Fruit fly (Drosophila melanogaster) whole organism, pupa: Measurements from ENCODE around the gene Usp7.

ENCODE experiments used
- CG10348 ChIP-seq: fragments of 200-800 bp; sonication (Bioruptor generic); IDR thresholded peaks from 2 replicates; pipeline ENCODE4 v1.3.6; 2022; ENCODE audit warnings: missing biosample characterization, missing genetic modification characterization
- CG12605 ChIP-seq: fragments of 200-800 bp; sonication (Bioruptor generic); IDR thresholded peaks from 2 replicates; pipeline ENCODE4 v1.3.6; 2022; ENCODE audit warnings: missing biosample characterization, missing genetic modification characterization
- CG13204 ChIP-seq: fragments of 200-800 bp; sonication (Bioruptor generic); optimal IDR thresholded peaks from 2 replicates; lab custom pipeline; 2018; ENCODE audit warnings: missing biosample characterization, mild to moderate bottlenecking, missing genetic modification characterization, moderate library complexity
- CG14655 ChIP-seq: fragments of 200-800 bp; sonication (Bioruptor generic); optimal IDR thresholded peaks from 3 replicates; lab custom pipeline; 2017; ENCODE audit warnings: mild to moderate bottlenecking, missing biosample characterization, missing genetic modification reagents, missing genetic modification characterization
- CG15710 ChIP-seq: fragments of 200-800 bp; sonication (Bioruptor generic); optimal IDR thresholded peaks from 2 replicates; lab custom pipeline; 2018; ENCODE audit warnings: missing biosample characterization, mild to moderate bottlenecking, missing genetic modification characterization, moderate library complexity
- CG17806 ChIP-seq: fragments of 200-800 bp; sonication (Bioruptor generic); optimal IDR thresholded peaks from 2 replicates; lab custom pipeline; 2018; ENCODE audit warnings: missing biosample characterization, mild to moderate bottlenecking, missing genetic modification characterization, moderate library complexity
- CG32121 ChIP-seq: fragments of 200-800 bp; sonication (Bioruptor generic); IDR thresholded peaks from 2 replicates; pipeline ENCODE4 v1.3.6; 2022; ENCODE audit warnings: missing biosample characterization, missing genetic modification characterization
- CG34367 ChIP-seq: fragments of 200-800 bp; sonication (Bioruptor generic); optimal IDR thresholded peaks from 2 replicates; lab custom pipeline; 2018; ENCODE audit warnings: missing biosample characterization, mild to moderate bottlenecking, missing genetic modification characterization
- CG4496 ChIP-seq: fragments of 200-800 bp; sonication (Bioruptor generic); IDR thresholded peaks from 3 replicates; pipeline ENCODE4 v1.3.6; 2022; ENCODE audit warnings: missing biosample characterization, missing genetic modification characterization
- CG8159 ChIP-seq: fragments of 200-800 bp; sonication (Bioruptor generic); optimal IDR thresholded peaks from 3 replicates; lab custom pipeline; 2018; ENCODE audit warnings: missing biosample characterization, mild to moderate bottlenecking, missing genetic modification characterization, moderate library complexity
- CG8301 ChIP-seq: fragments of 200-800 bp; sonication (Bioruptor generic); optimal IDR thresholded peaks from 2 replicates; lab custom pipeline; 2018; ENCODE audit warnings: missing biosample characterization, mild to moderate bottlenecking, missing genetic modification characterization
- CG9948 ChIP-seq: fragments of 200-800 bp; sonication (Bioruptor generic); optimal IDR thresholded peaks from 2 replicates; lab custom pipeline; 2018; ENCODE audit warnings: missing biosample characterization, mild to moderate bottlenecking, missing genetic modification characterization, moderate library complexity
- D1 ChIP-seq: fragments of 200-800 bp; sonication (Bioruptor generic); optimal IDR thresholded peaks from 2 replicates; lab custom pipeline; 2018; ENCODE audit warnings: missing biosample characterization, mild to moderate bottlenecking, missing genetic modification characterization, moderate library complexity
- EcR ChIP-seq: fragments of 200-800 bp; sonication (Bioruptor generic); optimal IDR thresholded peaks from 3 replicates; lab custom pipeline; 2019; ENCODE audit warnings: missing biosample characterization, missing genetic modification characterization, mild to moderate bottlenecking, moderate library complexity, missing genetic modification reagents
- Ets98B ChIP-seq: fragments of 200-800 bp; sonication (Bioruptor generic); IDR thresholded peaks from 2 replicates; pipeline ENCODE4 v1.3.6; 2022; ENCODE audit warnings: missing biosample characterization, missing genetic modification characterization
- Pif1A ChIP-seq: fragments of 200-800 bp; sonication (Bioruptor generic); optimal IDR thresholded peaks from 3 replicates; lab custom pipeline; 2016; ENCODE audit warnings: missing biosample characterization, missing genetic modification characterization
- Pif1B ChIP-seq: fragments of 200-800 bp; sonication (Bioruptor generic); optimal IDR thresholded peaks from 3 replicates; lab custom pipeline; 2016; ENCODE audit warnings: missing biosample characterization, missing genetic modification characterization
- Snoo ChIP-seq: fragments of 200-800 bp; sonication (Bioruptor generic); optimal IDR thresholded peaks from 3 replicates; lab custom pipeline; 2017; ENCODE audit warnings: missing biosample characterization, mild to moderate bottlenecking, missing genetic modification characterization, inconsistent platforms
- fd96Ca ChIP-seq: fragments of 200-800 bp; sonication (Bioruptor generic); IDR thresholded peaks from 3 replicates; pipeline ENCODE4 v1.3.6; 2022; ENCODE audit warnings: missing biosample characterization, missing genetic modification characterization
- gl ChIP-seq: fragments of 200-800 bp; sonication (Bioruptor generic); optimal IDR thresholded peaks from 2 replicates; lab custom pipeline; 2018; ENCODE audit warnings: missing biosample characterization, mild to moderate bottlenecking, missing genetic modification characterization
- rn ChIP-seq: fragments of 200-800 bp; sonication (Bioruptor generic); IDR thresholded peaks from 2 replicates; pipeline ENCODE4 v1.3.6; 2022; ENCODE audit warnings: missing biosample characterization, missing genetic modification characterization

Usp7 gene

DNA sequence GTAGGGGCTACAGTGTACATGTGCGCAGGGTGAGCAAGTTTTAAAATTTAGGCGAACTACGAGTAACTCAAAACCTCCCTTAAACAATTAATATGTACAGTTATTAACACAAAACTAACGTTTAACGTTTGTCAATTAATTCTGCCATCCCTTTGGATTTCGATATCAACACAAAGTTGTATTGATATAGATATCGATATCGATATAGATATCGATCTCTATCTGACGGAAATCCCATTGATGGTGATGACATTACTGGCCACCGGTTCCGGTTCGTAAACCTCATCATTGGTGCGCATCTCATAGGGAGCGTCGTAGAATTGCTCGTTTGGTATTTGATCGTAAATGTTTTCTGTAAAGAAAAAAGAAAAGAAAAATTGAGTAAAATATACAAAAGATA lies 35.6 kb downstream of the Usp7 start:
- TF ChIP-seq CG15710 (no peak), CG8301 (tag; lab: Kevin White, UChicago) (no peak), D1 (tag; lab: Kevin White, UChicago) (no peak), CG10348 (GFP tag; lab: Robert Waterston, UW) (no peak), Ets98B (no peak), CG17806 (tag; lab: Kevin White, UChicago) (no peak)

dm6 chrX:11992668-11993067 lies 36.2 kb downstream of the Usp7 start, which contains the start of gene CG18130:
CG18130 (minus strand) TSS chrX:11992768.
- TF ChIP-seq CG4496 (GFP tag; lab: Robert Waterston, UW) (no peak), CG8301 (tag; lab: Kevin White, UChicago) (no peak), EcR (GFP tag; lab: Kevin White, UChicago) (no peak), CG15710 (no peak), CG34367 (tag; lab: Kevin White, UChicago) (no peak), gl (tag; lab: Kevin White, UChicago) (no peak)

dm6 chrX:11988912-11989311 lies 39.9 kb downstream of the Usp7 start, which contains the start of gene tsg:
tsg (minus strand) TSS chrX:11988948.
- TF ChIP-seq CG32121 (GFP tag; lab: Robert Waterston, UW) = no peak
- no peak for TF ChIP-seq CG12605
- no peak for TF ChIP-seq CG9948
- TF ChIP-seq CG4496 (GFP tag; lab: Robert Waterston, UW) = no peak
- TF ChIP-seq D1 (tag; lab: Kevin White, UChicago) = no peak
- TF ChIP-seq Pif1A = no peak
- TF ChIP-seq Snoo (tag; lab: Kevin White, UChicago) = no peak
- TF ChIP-seq CG34367 (tag; lab: Kevin White, UChicago) = no peak
- no peak for TF ChIP-seq CG13204 (GFP tag; lab: Kevin White, UChicago)
- no peak for TF ChIP-seq Ets98B
- TF ChIP-seq CG14655 (GFP tag; lab: Kevin White, UChicago) = no peak
- no peak for TF ChIP-seq Pif1B (GFP tag; lab: Kevin White, UChicago)
- TF ChIP-seq fd96Ca (GFP tag; lab: Robert Waterston, UW) = no peak
- TF ChIP-seq rn (GFP tag; lab: Robert Waterston, UW) = no peak
- TF ChIP-seq EcR (GFP tag; lab: Kevin White, UChicago) = no peak
- no peak for TF ChIP-seq CG10348 (GFP tag; lab: Robert Waterston, UW)
- TF ChIP-seq gl (tag; lab: Kevin White, UChicago) = no peak
- TF ChIP-seq CG8159 = no peak
- no peak for TF ChIP-seq CG17806 (tag; lab: Kevin White, UChicago)
- no peak for TF ChIP-seq CG15710

DNA sequence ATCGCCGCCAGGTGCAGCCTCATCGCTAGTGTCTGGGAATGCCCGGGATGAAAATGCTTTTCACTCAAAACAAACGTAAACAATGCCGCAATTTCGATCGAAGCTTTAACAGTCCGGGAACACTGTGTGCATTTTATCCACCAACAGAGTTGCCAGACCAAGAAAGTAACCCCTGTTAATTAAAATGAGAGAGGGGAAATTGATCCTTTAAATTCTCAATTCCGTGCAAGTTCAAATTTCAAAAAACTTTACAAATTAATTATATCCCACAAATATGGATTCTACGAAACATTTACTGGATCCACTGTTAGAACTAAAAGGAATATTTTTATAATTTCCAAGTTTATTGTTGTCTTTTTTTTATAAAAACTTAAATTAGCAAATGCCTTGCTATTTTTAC lies 41.2 kb downstream of the Usp7 start, which contains the start of gene gd:
Gene gd (minus strand): TSS at position 101 of the 400 bp plus-strand sequence.
- TF ChIP-seq CG10348 (GFP tag; lab: Robert Waterston, UW) (no peak), fd96Ca (GFP tag; lab: Robert Waterston, UW) (no peak), gl (tag; lab: Kevin White, UChicago) (no peak), CG32121 (GFP tag; lab: Robert Waterston, UW) (no peak), CG13204 (GFP tag; lab: Kevin White, UChicago) (no peak), Snoo (tag; lab: Kevin White, UChicago) (no peak), CG12605 (no peak), CG17806 (tag; lab: Kevin White, UChicago) (no peak), EcR (GFP tag; lab: Kevin White, UChicago) (no peak), CG15710 (no peak), Pif1B (GFP tag; lab: Kevin White, UChicago) (no peak), rn (GFP tag; lab: Robert Waterston, UW) (no peak)

dm6 chrX:11984987-11985386 lies 43.8 kb downstream of the Usp7 start, which contains the start of gene cac:
cac (minus strand) TSS chrX:11985087.
- TF ChIP-seq CG32121 (GFP tag; lab: Robert Waterston, UW) (no peak), CG9948 (no peak), Snoo (tag; lab: Kevin White, UChicago) (no peak), Pif1B (GFP tag; lab: Kevin White, UChicago) (no peak), CG8301 (tag; lab: Kevin White, UChicago) (no peak), D1 (tag; lab: Kevin White, UChicago) (no peak), CG13204 (GFP tag; lab: Kevin White, UChicago) (no peak), CG34367 (tag; lab: Kevin White, UChicago) (no peak), Pif1A (no peak), gl (tag; lab: Kevin White, UChicago) (no peak)

dm6 chrX:11983838-11984237 lies 45.0 kb downstream of the Usp7 start:
- TF ChIP-seq Pif1A (no peak), CG10348 (GFP tag; lab: Robert Waterston, UW) (no peak), fd96Ca (GFP tag; lab: Robert Waterston, UW) (no peak), D1 (tag; lab: Kevin White, UChicago) (no peak), CG12605 (no peak), CG17806 (tag; lab: Kevin White, UChicago) (no peak), Ets98B (no peak), CG34367 (tag; lab: Kevin White, UChicago) (no peak)
